Fruit fly (Drosophila melanogaster) whole organism, embryonic: ENCODE results near the gene CG13894.
A peak's percentile ranks its signal among the peaks of the same experiment; 100 is the strongest.

Source experiments
- ATbp ChIP-seq: fragments of 200-800 bp; sonication (Bioruptor generic); optimal IDR thresholded peaks from 2 replicates; lab custom pipeline; 2017; ENCODE audit warnings: missing biosample characterization, mild to moderate bottlenecking, missing genetic modification characterization, missing genetic modification reagents
- Atf-2 ChIP-seq: fragments of 200-800 bp; sonication (Bioruptor generic); optimal IDR thresholded peaks from 2 replicates; lab custom pipeline; 2016; ENCODE audit warnings: missing biosample characterization, missing genetic modification characterization
- Bgb ChIP-seq: fragments of 200-800 bp; sonication (Bioruptor generic); IDR thresholded peaks from 2 replicates; pipeline ENCODE4 v1.3.6; 2022; ENCODE audit warnings: missing biosample characterization, missing genetic modification characterization; ENCODE audit not compliant: partially characterized antibody
- Bteb2 ChIP-seq: fragments of 200-800 bp; sonication (Bioruptor generic); optimal IDR thresholded peaks from 2 replicates; lab custom pipeline; 2016; ENCODE audit warnings: missing biosample characterization, missing genetic modification characterization
- CG10209 ChIP-seq: fragments of 200-800 bp; sonication (Bioruptor generic); optimal IDR thresholded peaks from 3 replicates; lab custom pipeline; 2017; ENCODE audit warnings: missing biosample characterization, mild to moderate bottlenecking, missing genetic modification characterization, missing genetic modification reagents
- CG11560 ChIP-seq: fragments of 200-800 bp; sonication (Bioruptor generic); IDR thresholded peaks from 3 replicates; pipeline ENCODE4 v1.3.6; 2022; ENCODE audit warnings: missing biosample characterization, missing genetic modification characterization
- CG11696 ChIP-seq: fragments of 200-800 bp; sonication (Bioruptor generic); IDR thresholded peaks from 2 replicates; pipeline ENCODE4 v1.3.6; 2022; ENCODE audit warnings: missing biosample characterization, missing genetic modification characterization
- CG11723 ChIP-seq: fragments of 200-800 bp; sonication (Bioruptor generic); optimal IDR thresholded peaks from 2 replicates; lab custom pipeline; 2017; ENCODE audit warnings: missing biosample characterization, mild to moderate bottlenecking, missing genetic modification characterization
- CG12155 ChIP-seq: fragments of 200-800 bp; sonication (Bioruptor generic); optimal IDR thresholded peaks from 3 replicates; lab custom pipeline; 2016; ENCODE audit warnings: missing biosample characterization, missing genetic modification characterization
- CG12659 ChIP-seq: fragments of 200-800 bp; sonication (Bioruptor generic); optimal IDR thresholded peaks from 3 replicates; lab custom pipeline; 2017; ENCODE audit warnings: mild to moderate bottlenecking, missing biosample characterization, missing genetic modification reagents, missing genetic modification characterization
- CG12942 ChIP-seq: fragments of 200-800 bp; sonication (Bioruptor generic); optimal IDR thresholded peaks from 3 replicates; lab custom pipeline; 2016; ENCODE audit warnings: missing biosample characterization, missing genetic modification characterization
- CG15073 ChIP-seq: fragments of 200-800 bp; sonication (Bioruptor generic); optimal IDR thresholded peaks from 2 replicates; lab custom pipeline; 2016; ENCODE audit warnings: missing biosample characterization, missing genetic modification characterization
- CG16813 ChIP-seq: fragments of 200-800 bp; sonication (Bioruptor generic); IDR thresholded peaks from 3 replicates; pipeline ENCODE4 v1.3.6; 2022; ENCODE audit warnings: missing biosample characterization, missing genetic modification characterization; ENCODE audit not compliant: partially characterized antibody
- CG17385 ChIP-seq: fragments of 200-800 bp; sonication (Bioruptor generic); optimal IDR thresholded peaks from 3 replicates; lab custom pipeline; 2018; ENCODE audit warnings: missing biosample characterization, mild to moderate bottlenecking, missing genetic modification characterization
- CG31441 ChIP-seq: fragments of 200-800 bp; sonication (Bioruptor generic); IDR thresholded peaks from 2 replicates; pipeline ENCODE4 v1.3.6; 2022; ENCODE audit warnings: missing biosample characterization, missing genetic modification characterization
- CG3726 ChIP-seq: fragments of 200-800 bp; sonication (Bioruptor generic); IDR thresholded peaks from 3 replicates; pipeline ENCODE4, ENCODE4 v1.3.6; 2022; ENCODE audit warnings: missing biosample characterization, missing genetic modification characterization
- CG3838 ChIP-seq: fragments of 200-800 bp; sonication (Bioruptor generic); optimal IDR thresholded peaks from 3 replicates; lab custom pipeline; 2016; ENCODE audit warnings: missing biosample characterization, missing genetic modification characterization
- CG5953 ChIP-seq: fragments of 200-800 bp; sonication (Bioruptor generic); IDR thresholded peaks from 2 replicates; pipeline ENCODE4 v1.3.6; 2022; ENCODE audit warnings: missing biosample characterization, missing genetic modification characterization
- CG6689 ChIP-seq: fragments of 200-800 bp; sonication (Bioruptor generic); IDR thresholded peaks from 2 replicates; pipeline ENCODE4 v1.3.6; 2022; ENCODE audit warnings: missing biosample characterization, missing genetic modification characterization
- CG7271 ChIP-seq: fragments of 200-800 bp; sonication (Bioruptor generic); optimal IDR thresholded peaks from 2 replicates; lab custom pipeline; 2018; ENCODE audit warnings: missing biosample characterization, mild to moderate bottlenecking, missing genetic modification characterization, moderate library complexity
- CG7987 ChIP-seq: fragments of 200-800 bp; sonication (Bioruptor generic); optimal IDR thresholded peaks from 2 replicates; lab custom pipeline; 2018; ENCODE audit warnings: missing biosample characterization, mild to moderate bottlenecking, missing genetic modification characterization, moderate library complexity
- CG8924 ChIP-seq: fragments of 200-800 bp; optimal IDR thresholded peaks from 3 replicates; lab custom pipeline; 2019; ENCODE audit warnings: missing biosample characterization, mild to moderate bottlenecking, missing genetic modification characterization, moderate library complexity
- Camta ChIP-seq: fragments of 200-800 bp; sonication (Bioruptor generic); optimal IDR thresholded peaks from 2 replicates; lab custom pipeline; 2016; ENCODE audit warnings: missing biosample characterization, missing genetic modification characterization
- Dll ChIP-seq: fragments of 200-800 bp; sonication (Bioruptor generic); IDR thresholded peaks from 4 replicates; pipeline ENCODE4 v1.3.6; 2022; ENCODE audit warnings: missing biosample characterization, missing genetic modification characterization; ENCODE audit not compliant: partially characterized antibody
- Dp ChIP-seq: fragments of 200-800 bp; sonication (Bioruptor generic); optimal IDR thresholded peaks from 2 replicates; lab custom pipeline; 2018; ENCODE audit warnings: missing biosample characterization, mild to moderate bottlenecking, missing genetic modification characterization, moderate library complexity
- Hmr ChIP-seq: fragments of 200-800 bp; sonication (Bioruptor generic); optimal IDR thresholded peaks from 3 replicates; lab custom pipeline; 2017; ENCODE audit warnings: mild to moderate bottlenecking, missing biosample characterization, missing genetic modification reagents, missing genetic modification characterization
- Max ChIP-seq: fragments of 200-800 bp; sonication (Bioruptor generic); optimal IDR thresholded peaks from 2 replicates; lab custom pipeline; 2016; ENCODE audit warnings: missing biosample characterization, mild to moderate bottlenecking, missing genetic modification characterization
- Mrtf ChIP-seq: fragments of 200-800 bp; sonication (Bioruptor generic); IDR thresholded peaks from 3 replicates; pipeline ENCODE4 v1.3.6; 2022; ENCODE audit warnings: missing biosample characterization, missing genetic modification characterization
- Six4 ChIP-seq: fragments of 200-800 bp; sonication (Bioruptor generic); optimal IDR thresholded peaks from 2 replicates; lab custom pipeline; 2016; ENCODE audit warnings: missing biosample characterization, missing genetic modification characterization
- Sox102F ChIP-seq: fragments of 200-800 bp; sonication (Bioruptor generic); optimal IDR thresholded peaks from 2 replicates; lab custom pipeline; 2018; ENCODE audit warnings: missing biosample characterization, mild to moderate bottlenecking, missing genetic modification characterization, moderate library complexity
- Sry-β ChIP-seq: fragments of 200-800 bp; sonication (Bioruptor generic); optimal IDR thresholded peaks from 2 replicates; lab custom pipeline; 2018; ENCODE audit warnings: missing biosample characterization, mild to moderate bottlenecking, missing genetic modification characterization, moderate library complexity
- al ChIP-seq: fragments of 200-800 bp; sonication (Bioruptor generic); IDR thresholded peaks from 2 replicates; pipeline ENCODE4 v1.3.6; 2022; ENCODE audit warnings: missing biosample characterization, missing genetic modification characterization
- ara ChIP-seq: fragments of 200-800 bp; sonication (Bioruptor generic); IDR thresholded peaks from 2 replicates; pipeline ENCODE4 v1.3.6; 2022; ENCODE audit warnings: missing biosample characterization, missing genetic modification characterization
- ash1 ChIP-seq: fragments of 200-800 bp; sonication (Bioruptor generic); optimal IDR thresholded peaks from 2 replicates; lab custom pipeline; 2018; ENCODE audit warnings: missing biosample characterization, mild to moderate bottlenecking, missing genetic modification characterization
- btn ChIP-seq: fragments of 200-800 bp; sonication (Bioruptor generic); optimal IDR thresholded peaks from 2 replicates; lab custom pipeline; 2016; ENCODE audit warnings: missing biosample characterization, missing genetic modification characterization
- chn ChIP-seq: fragments of 200-800 bp; sonication (Bioruptor generic); optimal IDR thresholded peaks from 2 replicates; lab custom pipeline; 2016; ENCODE audit warnings: missing biosample characterization, missing genetic modification characterization
- corto ChIP-seq: fragments of 200-800 bp; sonication (Bioruptor generic); optimal IDR thresholded peaks from 2 replicates; lab custom pipeline; 2016; ENCODE audit warnings: missing biosample characterization, mild to moderate bottlenecking, missing genetic modification characterization, moderate library complexity
- disco-r ChIP-seq: fragments of 200-800 bp; sonication (Bioruptor generic); optimal IDR thresholded peaks from 2 replicates; lab custom pipeline; 2016; ENCODE audit warnings: missing biosample characterization, missing genetic modification characterization
- dmrt11E ChIP-seq: fragments of 200-800 bp; sonication (Bioruptor generic); optimal IDR thresholded peaks from 3 replicates; lab custom pipeline; 2018; ENCODE audit warnings: missing biosample characterization, mild to moderate bottlenecking, missing genetic modification characterization, moderate library complexity
- fd64A ChIP-seq: fragments of 200-800 bp; sonication (Bioruptor generic); optimal IDR thresholded peaks from 3 replicates; lab custom pipeline; 2018; ENCODE audit warnings: missing biosample characterization, mild to moderate bottlenecking, missing genetic modification characterization
- gce ChIP-seq: fragments of 200-800 bp; sonication (Bioruptor generic); IDR thresholded peaks from 3 replicates; pipeline ENCODE4 v1.3.6; 2022; ENCODE audit warnings: missing biosample characterization, missing genetic modification characterization
- gem ChIP-seq: fragments of 200-800 bp; sonication (Bioruptor generic); optimal IDR thresholded peaks from 2 replicates; lab custom pipeline; 2019; ENCODE audit warnings: missing biosample characterization, mild to moderate bottlenecking, missing genetic modification characterization, moderate library complexity
- nerfin-1 ChIP-seq: fragments of 200-800 bp; sonication (Bioruptor generic); optimal IDR thresholded peaks from 3 replicates; lab custom pipeline; 2019; ENCODE audit warnings: missing biosample characterization, mild to moderate bottlenecking, missing genetic modification characterization, moderate library complexity
- nmo ChIP-seq: fragments of 200-800 bp; sonication (Bioruptor generic); optimal IDR thresholded peaks from 2 replicates; lab custom pipeline; 2018; ENCODE audit warnings: missing biosample characterization, mild to moderate bottlenecking, missing genetic modification characterization, moderate library complexity
- oc ChIP-seq: fragments of 200-800 bp; sonication (Bioruptor generic); optimal IDR thresholded peaks from 2 replicates; lab custom pipeline; 2018; ENCODE audit warnings: missing biosample characterization, mild to moderate bottlenecking, missing genetic modification characterization, moderate library complexity
- odd ChIP-seq: fragments of 200-800 bp; sonication (Bioruptor generic); optimal IDR thresholded peaks from 2 replicates; lab custom pipeline; 2017; ENCODE audit warnings: missing biosample characterization, mild to moderate bottlenecking, missing genetic modification characterization
- pnt ChIP-seq: fragments of 200-800 bp; sonication (Bioruptor generic); optimal IDR thresholded peaks from 3 replicates; lab custom pipeline; 2016; ENCODE audit warnings: missing biosample characterization, missing genetic modification characterization
- slou ChIP-seq: fragments of 200-800 bp; sonication (Bioruptor generic); optimal IDR thresholded peaks from 3 replicates; lab custom pipeline; 2016; ENCODE audit warnings: missing biosample characterization, missing genetic modification characterization
- tll ChIP-seq, 2 experiments: fragments of 200-800 bp in 1 of 2; fragments of >200 bp in 1 of 2; sonication (Bioruptor generic) in 1 of 2; optimal IDR thresholded peaks; 2 replicates each; lab custom pipeline; 2017 to 2019; ENCODE audit warnings: missing biosample characterization in 2 of 2, missing genetic modification characterization in 2 of 2, mild to moderate bottlenecking in 1 of 2, moderate library complexity in 1 of 2
- vvl ChIP-seq: fragments of 200-800 bp; sonication (Bioruptor generic); IDR thresholded peaks from 2 replicates; pipeline ENCODE4 v1.3.6; 2022; ENCODE audit warnings: missing biosample characterization, missing genetic modification characterization
- yki ChIP-seq: fragments of >200 bp; optimal IDR thresholded peaks from 3 replicates; lab custom pipeline; 2018

CG13894 gene

DNA sequence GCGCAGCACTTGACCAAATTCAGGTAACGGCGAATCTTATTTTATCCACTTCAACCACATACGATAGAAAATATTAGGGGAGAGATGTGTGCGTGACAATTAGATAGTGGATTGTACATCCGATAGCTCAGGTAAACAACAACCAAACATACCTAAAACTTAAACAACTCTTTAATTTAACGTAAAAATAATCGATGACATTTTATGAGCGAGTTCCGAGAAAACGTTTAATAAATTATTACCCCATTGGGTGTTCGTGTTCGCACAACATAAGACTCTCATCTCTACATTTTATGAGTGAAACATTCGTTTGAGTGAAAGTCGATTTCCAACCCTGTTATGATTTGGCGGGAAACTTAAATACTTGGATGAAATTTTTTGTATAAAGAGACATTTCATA, 18.7 kb downstream of the CG13894 start, which contains the start of gene CG17129 (continued):
- no peak for TF ChIP-seq ash1 (GFP tag; lab: Kevin White, UChicago)
- no peak for TF ChIP-seq CG3726
- peak; percentile 80 for TF ChIP-seq Dp (GFP tag; lab: Kevin White, UChicago)
- no peak for TF ChIP-seq CG5953
- peak; percentile 69 for TF ChIP-seq Bteb2 (GFP tag; lab: Kevin White, UChicago)
- TF ChIP-seq dmrt11E (tag; lab: Kevin White, UChicago) = peak; percentile 69
- peak; percentile 68; the same call in 1 of the 2 replicates for TF ChIP-seq CG31441 (GFP tag; lab: Robert Waterston, UW)
- TF ChIP-seq btn = peak; percentile 73
- no peak for TF ChIP-seq CG7271 (tag; lab: Kevin White, UChicago)
- TF ChIP-seq CG11723 (GFP tag; lab: Kevin White, UChicago) = peak; percentile 57
- TF ChIP-seq CG8924 (tag; lab: Kevin White, UChicago) = peak; percentile 67
- peak; percentile 84 for TF ChIP-seq CG6689 (GFP tag; lab: Robert Waterston, UW)
- TF ChIP-seq Dll (GFP tag; lab: Robert Waterston, UW) = peak; percentile 99
- TF ChIP-seq gem (tag; lab: Kevin White, UChicago) = peak; percentile 83
- TF ChIP-seq CG16813 (GFP tag; lab: Robert Waterston, UW) = peak; percentile 92
- peak; percentile 75 for TF ChIP-seq Sox102F (GFP tag; lab: Kevin White, UChicago)
- peak; percentile 54 for TF ChIP-seq CG3838 (GFP tag; lab: Kevin White, UChicago)
- peak; percentile 73 for TF ChIP-seq chn (GFP tag; lab: Kevin White, UChicago)
- no peak for TF ChIP-seq CG15073 (GFP tag; lab: Kevin White, UChicago)
- TF ChIP-seq CG10209 (GFP tag; lab: Kevin White, UChicago) = peak; percentile 56
- peak; percentile 82 for TF ChIP-seq ara (GFP tag; lab: Robert Waterston, UW)
- no peak for TF ChIP-seq gce (GFP tag; lab: Robert Waterston, UW)
- TF ChIP-seq Atf-2 = peak; percentile 67
- TF ChIP-seq Sry-β (GFP tag; lab: Kevin White, UChicago) = peak; percentile 66
- TF ChIP-seq CG11696 (GFP tag; lab: Robert Waterston, UW) = peak; percentile 33; the same call in 1 of the 2 replicates
- TF ChIP-seq CG17385 (GFP tag; lab: Kevin White, UChicago) = peak; percentile 58
- peak; percentile 74 for TF ChIP-seq Camta (GFP tag; lab: Kevin White, UChicago)
- TF ChIP-seq Bgb (GFP tag; lab: Robert Waterston, UW) = peak; percentile 95
- TF ChIP-seq CG11560 = peak; percentile 43; the same call in 2 of the 3 replicates
- no peak for TF ChIP-seq odd (GFP tag; lab: Kevin White, UChicago)
- no peak for TF ChIP-seq slou (GFP tag; lab: Kevin White, UChicago)
- peak; percentile 43 for TF ChIP-seq ATbp (GFP tag; lab: Kevin White, UChicago)
- no peak for TF ChIP-seq tll (GFP tag; optimal IDR thresholded peaks at IDR 0.05; lab: Kevin White, UChicago)
- TF ChIP-seq pnt (GFP tag; lab: Kevin White, UChicago) = peak; percentile 76
- TF ChIP-seq corto (GFP tag; lab: Kevin White, UChicago) = peak; percentile 25
- TF ChIP-seq oc = peak; percentile 28
- peak; percentile 80 for TF ChIP-seq CG12659 (GFP tag; lab: Kevin White, UChicago)
- TF ChIP-seq nerfin-1 (tag; lab: Kevin White, UChicago) = peak; percentile 73
- TF ChIP-seq Hmr = peak; percentile 65
- peak; percentile 34 for TF ChIP-seq disco-r (GFP tag; lab: Kevin White, UChicago)
- peak; percentile 37 for TF ChIP-seq Max (GFP tag; lab: Kevin White, UChicago)
- TF ChIP-seq Mrtf = peak; percentile 53; the same call in 2 of the 3 replicates
- TF ChIP-seq CG12942 (GFP tag; lab: Kevin White, UChicago) = peak; percentile 49
- peak; percentile 71 for TF ChIP-seq al (GFP tag; lab: Robert Waterston, UW)
- peak; percentile 77 for TF ChIP-seq nmo (GFP tag; lab: Kevin White, UChicago)
- no peak for TF ChIP-seq yki
- peak; percentile 87 for TF ChIP-seq vvl (GFP tag; lab: Robert Waterston, UW)
- no peak for TF ChIP-seq fd64A (GFP tag; lab: Kevin White, UChicago)
- peak; percentile 59 for TF ChIP-seq CG12155 (GFP tag; lab: Kevin White, UChicago)
- peak; percentile 51 for TF ChIP-seq Six4 (GFP tag; lab: Kevin White, UChicago)
- TF ChIP-seq CG7987 (GFP tag; lab: Kevin White, UChicago) = peak; percentile 13
